Worm (Caenorhabditis elegans) whole organism, mixed stage, embryonic: ENCODE measurements around the gene dgk-2.

Experiments used
- blmp-1 ChIP-seq: fragments of 150-350 bp; optimal IDR thresholded peaks from 2 replicates; lab custom pipeline; 2014; ENCODE audit warnings: missing biosample characterization, missing genetic modification characterization
- elt-3 ChIP-seq: fragments of 150-350 bp; optimal IDR thresholded peaks from 2 replicates; lab custom pipeline; 2014; ENCODE audit warnings: missing biosample characterization, missing genetic modification characterization
- mep-1 ChIP-seq: fragments of 150-350 bp; optimal IDR thresholded peaks from 2 replicates; lab custom pipeline; 2017; ENCODE audit warnings: missing biosample characterization, missing genetic modification reagents, missing genetic modification characterization, inconsistent platforms
- nhr-237 ChIP-seq: fragments of 150-350 bp; optimal IDR thresholded peaks from 2 replicates; lab custom pipeline; 2014; ENCODE audit warnings: missing biosample characterization, missing genetic modification characterization
- pha-4 ChIP-seq: fragments of 150-350 bp; optimal IDR thresholded peaks from 2 replicates; lab custom pipeline; 2018; ENCODE audit warnings: missing biosample characterization, missing genetic modification reagents, missing genetic modification characterization
- unc-120 ChIP-seq: sonication (generic microtip); optimal IDR thresholded peaks from 2 replicates; lab custom pipeline; 2017; ENCODE audit warnings: missing genetic modification characterization, missing compliant biosample characterization; ENCODE audit not compliant: poor library complexity, severe bottlenecking
- unc-39 ChIP-seq: fragments of 150-350 bp; optimal IDR thresholded peaks from 2 replicates; lab custom pipeline; 2014; ENCODE audit warnings: missing biosample characterization, missing genetic modification characterization

DNA sequence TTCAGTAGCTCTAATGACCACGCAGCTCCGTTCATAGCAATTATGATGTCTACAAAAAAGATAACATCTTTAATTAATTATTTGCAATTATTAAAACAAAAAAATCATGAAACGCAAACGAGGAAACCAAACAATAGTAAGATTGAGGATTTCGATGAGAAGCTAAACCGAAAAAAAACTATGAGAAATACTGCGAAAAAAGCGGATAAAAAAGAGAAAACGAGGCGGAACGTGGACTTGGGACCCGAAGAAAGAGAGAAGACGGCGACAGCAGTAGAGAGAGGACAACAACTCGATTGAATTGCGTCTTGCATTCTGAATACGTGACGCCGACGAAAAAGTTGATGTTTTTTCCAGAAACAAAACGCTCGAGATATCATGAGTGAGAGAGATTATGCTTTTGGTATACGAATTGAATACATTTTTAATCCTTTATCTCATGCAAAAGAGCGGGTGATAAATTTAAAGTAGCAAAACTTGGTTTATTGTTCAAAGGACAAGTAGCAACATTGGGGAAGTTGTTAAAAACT is 15.3 kb downstream of the dgk-2 start, which contains the start of gene ncr-1:
- TF ChIP-seq pha-4 (tag; lab: Kevin White, UChicago): no peak
- no peak for TF ChIP-seq blmp-1 (tag; lab: Kevin White, UChicago)
- TF ChIP-seq nhr-237 (tag; lab: Kevin White, UChicago): no peak
- TF ChIP-seq unc-39 (tag; lab: Kevin White, UChicago): no peak
- TF ChIP-seq mep-1: no peak
- no peak for TF ChIP-seq unc-120 (tag; lab: Kevin White, UChicago)
- TF ChIP-seq elt-3 (tag; lab: Kevin White, UChicago): no peak
